Fruit fly (Drosophila melanogaster) Kc167 (cell line): ENCODE data around the gene RpL23A.

ENCODE experiments used
- Sin3A ChIP-seq: fragments of >200 bp; optimal IDR thresholded peaks from 2 replicates; lab custom pipeline; 2018; ENCODE audit warnings: missing external identifiers
- h ChIP-seq: fragments of >200 bp; optimal IDR thresholded peaks from 3 replicates; lab custom pipeline; 2018; ENCODE audit warnings: missing external identifiers
- psq ChIP-seq: fragments of >200 bp; optimal IDR thresholded peaks from 2 replicates; lab custom pipeline; 2017; ENCODE audit warnings: missing external identifiers
- ttk ChIP-seq: sonication (Bioruptor generic); optimal IDR thresholded peaks from 2 replicates; lab custom pipeline; 2017; ENCODE audit warnings: missing external identifiers

- TF ChIP-seq h (no peak), ttk (lab: Kevin White, UChicago) (no peak), psq (lab: Kevin White, UChicago) (no peak), Sin3A (lab: Kevin White, UChicago) (no peak)
Observed at dm6 chr3L:1702367-1702927, 34.0 kb upstream of the RpL23A start, which contains the start of gene CG13931.
